Fruit fly (Drosophila melanogaster): Measurements from ENCODE around the gene CG13607.

The CG13607 gene

DNA sequence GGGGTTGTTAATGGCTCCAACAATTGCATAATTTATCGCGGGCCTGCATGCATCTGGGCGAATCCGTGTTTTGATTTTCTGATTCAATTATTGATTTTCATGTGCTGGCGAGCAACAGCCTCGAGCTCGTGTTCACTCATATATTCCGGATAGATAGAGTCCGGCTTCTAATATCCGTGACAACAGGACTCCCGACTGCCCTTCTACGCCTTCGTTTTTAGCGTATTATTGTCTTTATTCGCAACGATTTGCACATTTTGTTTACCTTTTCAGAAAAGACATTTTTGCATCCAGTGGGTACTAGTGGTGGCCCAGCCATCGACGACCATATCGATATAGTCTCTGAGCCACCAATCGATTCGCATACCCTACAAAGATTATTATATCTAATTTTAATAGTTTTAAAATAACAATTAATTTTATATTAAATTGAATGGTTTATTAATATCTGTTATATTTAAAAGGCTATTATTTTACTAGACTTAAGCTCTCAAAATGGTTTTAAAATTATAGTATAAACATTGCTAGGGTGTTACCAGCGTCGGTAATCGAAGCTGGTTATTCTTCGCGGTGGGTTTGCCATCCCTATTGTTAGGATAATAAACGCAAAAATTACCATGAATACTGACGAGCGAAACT lies 45.2 kb upstream of the CG13607 start, which contains the start of the genes Myo95E and TBC1d7 (continued):
- peak; percentile 67 for TF ChIP-seq org-1 (GFP tag; optimal IDR thresholded peaks at IDR 0.05)
- no peak for TF ChIP-seq tio (GFP tag; optimal IDR thresholded peaks at IDR 0.05)
- peak; percentile 55; the same call in 1 of the 3 replicates for TF ChIP-seq HLH4C (GFP tag; IDR thresholded peaks at IDR 0.05; ENCODE audit: partially characterized antibody)
- no peak for TF ChIP-seq tap (tag; optimal IDR thresholded peaks at IDR 0.05)
- peak; percentile 97 for TF ChIP-seq tgo (GFP tag; IDR thresholded peaks at IDR 0.05)
- peak; percentile 64 for TF ChIP-seq Sry-β (GFP tag; optimal IDR thresholded peaks at IDR 0.05)
- peak; percentile 97 for TF ChIP-seq CG9932 (GFP tag; IDR thresholded peaks at IDR 0.05)
- peak; percentile 89 for TF ChIP-seq unpg (GFP tag; optimal IDR thresholded peaks at IDR 0.05)
- TF ChIP-seq CG2116 (GFP tag; optimal IDR thresholded peaks at IDR 0.05), result peak; percentile 80
- TF ChIP-seq Dip2 (GFP tag; IDR thresholded peaks at IDR 0.05), result no peak
- TF ChIP-seq Aef1 (GFP tag; IDR thresholded peaks at IDR 0.05), result peak; percentile 97
- no peak for TF ChIP-seq Trl (optimal IDR thresholded peaks at IDR 0.05)
- peak; percentile 46 for TF ChIP-seq Trl (GFP tag; optimal IDR thresholded peaks at IDR 0.05)
- peak; percentile 88 for TF ChIP-seq Meics (GFP tag; optimal IDR thresholded peaks at IDR 0.05)
- TF ChIP-seq CG12942 (GFP tag; optimal IDR thresholded peaks at IDR 0.05), result peak; percentile 78
- peak; percentile 63 for TF ChIP-seq CG12219 (GFP tag; optimal IDR thresholded peaks at IDR 0.05)
- peak; percentile 35 for TF ChIP-seq fd102C (GFP tag; optimal IDR thresholded peaks at IDR 0.05)
- TF ChIP-seq kah (GFP tag; optimal IDR thresholded peaks at IDR 0.05), result peak; percentile 47
- peak; percentile 17 for TF ChIP-seq maf-S (GFP tag; optimal IDR thresholded peaks at IDR 0.05)
- TF ChIP-seq vvl (GFP tag; IDR thresholded peaks at IDR 0.05), result peak; percentile 97
- TF ChIP-seq pan (optimal IDR thresholded peaks at IDR 0.05), result peak in 1 of 2 experiments; percentile 36
- TF ChIP-seq pan (GFP tag; optimal IDR thresholded peaks at IDR 0.05 in 1 of 2, IDR thresholded peaks at IDR 0.05 in 1 of 2), result peak in 1 of 2 experiments; percentile 96
- peak; percentile 75 for TF ChIP-seq ase (GFP tag; IDR thresholded peaks at IDR 0.05)
- peak; percentile 53 for TF ChIP-seq exex (tag; optimal IDR thresholded peaks at IDR 0.05)
- peak; percentile 71; the same call in 2 of the 3 replicates for TF ChIP-seq CG34224 (GFP tag; IDR thresholded peaks at IDR 0.05; ENCODE audit: partially characterized antibody)
- peak; percentile 79 for TF ChIP-seq CG12299 (tag; optimal IDR thresholded peaks at IDR 0.05)
- TF ChIP-seq tx (GFP tag; optimal IDR thresholded peaks at IDR 0.05), result peak; percentile 7
- TF ChIP-seq CG13894 (tag; optimal IDR thresholded peaks at IDR 0.05), result no peak
- TF ChIP-seq trh (GFP tag; optimal IDR thresholded peaks at IDR 0.05), result peak; percentile 71
- TF ChIP-seq grau (tag; optimal IDR thresholded peaks at IDR 0.05), result peak; percentile 89
- TF ChIP-seq CG4820 (GFP tag; optimal IDR thresholded peaks at IDR 0.05), result peak; percentile 82
- no peak for TF ChIP-seq CG10431 (GFP tag; optimal IDR thresholded peaks at IDR 0.05)
- no peak for TF ChIP-seq Tbp (GFP tag; optimal IDR thresholded peaks at IDR 0.05)
- peak; percentile 62 for TF ChIP-seq twi (tag; optimal IDR thresholded peaks at IDR 0.05)
- TF ChIP-seq gt (GFP tag; IDR thresholded peaks at IDR 0.05), result peak; percentile 72
- TF ChIP-seq CG1647 (GFP tag; optimal IDR thresholded peaks at IDR 0.05), result peak; percentile 53
- TF ChIP-seq NfI (GFP tag; optimal IDR thresholded peaks at IDR 0.05), result peak; percentile 86
- TF ChIP-seq Fer2 (tag; optimal IDR thresholded peaks at IDR 0.05), result peak; percentile 73
- peak; percentile 89 for TF ChIP-seq Drgx (GFP tag; IDR thresholded peaks at IDR 0.05)
- peak; percentile 68 for TF ChIP-seq CG4854 (GFP tag; optimal IDR thresholded peaks at IDR 0.05)
- peak; percentile 50 for TF ChIP-seq pzg (GFP tag; optimal IDR thresholded peaks at IDR 0.05)
- TF ChIP-seq E2f1 (GFP tag; IDR thresholded peaks at IDR 0.05), result peak; percentile 93
- peak; percentile 23 to 89 for TF ChIP-seq bsh (GFP tag; optimal IDR thresholded peaks at IDR 0.05)
- peak; percentile 89 for TF ChIP-seq CG17829 (tag; optimal IDR thresholded peaks at IDR 0.05)
- TF ChIP-seq ftz-f1 (GFP tag; optimal IDR thresholded peaks at IDR 0.05), result no peak
- TF ChIP-seq oc (tag; optimal IDR thresholded peaks at IDR 0.05), result no peak
- peak; percentile 88 for TF ChIP-seq Dll (GFP tag; IDR thresholded peaks at IDR 0.05; ENCODE audit: partially characterized antibody)
- TF ChIP-seq CG10565 (GFP tag; optimal IDR thresholded peaks at IDR 0.05), result no peak
- TF ChIP-seq Myb (GFP tag; optimal IDR thresholded peaks at IDR 0.05), result peak; percentile 7
- no peak for TF ChIP-seq sima (GFP tag; optimal IDR thresholded peaks at IDR 0.05)
